Fruit fly (Drosophila melanogaster) Kc167 (cell line): ENCODE data around the gene Mst84Dd.

ENCODE experiments used
- Myc ChIP-seq: fragments of >200 bp; optimal IDR thresholded peaks from 2 replicates; lab custom pipeline; 2017; ENCODE audit warnings: missing external identifiers
- Sin3A ChIP-seq: fragments of >200 bp; optimal IDR thresholded peaks from 2 replicates; lab custom pipeline; 2018; ENCODE audit warnings: missing external identifiers
- h ChIP-seq: fragments of >200 bp; optimal IDR thresholded peaks from 3 replicates; lab custom pipeline; 2018; ENCODE audit warnings: missing external identifiers
- insv ChIP-seq: fragments of >200 bp; optimal IDR thresholded peaks from 3 replicates; lab custom pipeline; 2018; ENCODE audit warnings: missing external identifiers
- psq ChIP-seq: fragments of >200 bp; optimal IDR thresholded peaks from 2 replicates; lab custom pipeline; 2017; ENCODE audit warnings: missing external identifiers
- ttk ChIP-seq: sonication (Bioruptor generic); optimal IDR thresholded peaks from 2 replicates; lab custom pipeline; 2017; ENCODE audit warnings: missing external identifiers

DNA sequence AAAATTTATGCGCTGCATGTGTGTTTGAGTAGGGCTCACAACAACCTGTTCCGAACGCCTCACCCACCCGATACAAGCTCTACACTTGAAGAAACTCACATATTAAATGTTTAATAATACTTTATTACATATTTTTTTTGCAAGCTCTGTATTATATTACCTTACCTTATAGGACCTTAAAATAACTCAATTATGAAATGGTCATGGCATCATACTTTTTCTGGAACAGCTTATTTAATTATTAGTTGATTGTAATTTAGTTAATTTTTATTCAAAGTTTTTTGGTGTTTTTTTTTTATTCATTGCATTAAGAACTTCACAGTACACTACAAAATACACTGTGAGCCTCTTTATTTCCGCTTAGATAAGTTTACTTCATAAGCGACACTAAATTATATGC is 27.1 kb downstream of the Mst84Dd start:
- TF ChIP-seq psq (lab: Kevin White, UChicago) (no peak), ttk (no peak), insv (no peak), h (lab: Kevin White, UChicago) (no peak), Sin3A (lab: Kevin White, UChicago) (no peak), Myc (lab: Kevin White, UChicago) (no peak)
